Worm (Caenorhabditis elegans) whole organism, young adult: Measurements from ENCODE around the gene F54D5.5.
A peak's percentile ranks its signal among the peaks of the same experiment; 100 is the strongest.

Source experiments
- B0261.1 ChIP-seq: sonication (generic microtip); optimal IDR thresholded peaks from 2 replicates; lab custom pipeline; 2016; ENCODE audit warnings: mild to moderate bottlenecking, missing genetic modification characterization, moderate library complexity, missing compliant biosample characterization
- C06A6.2 ChIP-seq: fragments of 200-800 bp; sonication (Bioruptor generic); conservative IDR thresholded peaks from 2 replicates; pipeline ENCODE4 v1.3.6; 2022; ENCODE audit warnings: missing genetic modification characterization, missing compliant biosample characterization
- F23B12.7 ChIP-seq: sonication (generic microtip); optimal IDR thresholded peaks from 2 replicates; lab custom pipeline; 2017; ENCODE audit warnings: missing genetic modification characterization, mild to moderate bottlenecking, missing compliant biosample characterization, antibody characterized with exemption, moderate library complexity; ENCODE audit not compliant: insufficient read depth
- F33H1.4 ChIP-seq: fragments of 200-800 bp; sonication (Bioruptor generic); IDR thresholded peaks from 2 replicates; pipeline ENCODE4 v1.3.6; 2022; ENCODE audit warnings: missing genetic modification reagents, missing genetic modification characterization, missing compliant biosample characterization
- F39B2.1 ChIP-seq: fragments of 200-800 bp; sonication (Bioruptor generic); IDR thresholded peaks from 2 replicates; pipeline ENCODE4 v1.3.6; 2022; ENCODE audit warnings: missing genetic modification reagents, missing genetic modification characterization, missing compliant biosample characterization
- F57C9.4 ChIP-seq: sonication (generic microtip); optimal IDR thresholded peaks from 2 replicates; lab custom pipeline; 2017; ENCODE audit warnings: mild to moderate bottlenecking, missing genetic modification characterization, missing compliant biosample characterization
- K11D2.4 ChIP-seq: fragments of 200-800 bp; sonication (Bioruptor generic); IDR thresholded peaks from 2 replicates; pipeline ENCODE4 v1.3.6; 2022; ENCODE audit warnings: missing genetic modification reagents, missing genetic modification characterization, missing compliant biosample characterization
- Y53F4B.3 ChIP-seq: fragments of 200-800 bp; sonication (Bioruptor generic); IDR thresholded peaks from 2 replicates; pipeline ENCODE4 v1.3.6; 2022; ENCODE audit warnings: missing genetic modification reagents, missing genetic modification characterization, missing compliant biosample characterization
- Y67H2A.10 ChIP-seq: fragments of 200-800 bp; sonication (Bioruptor generic); conservative IDR thresholded peaks from 2 replicates; pipeline ENCODE4 v1.3.6; 2022; ENCODE audit warnings: missing genetic modification reagents, missing genetic modification characterization, missing compliant biosample characterization
- Y79H2A.3 ChIP-seq: fragments of 200-800 bp; sonication (Bioruptor generic); conservative IDR thresholded peaks from 2 replicates; pipeline ENCODE4 v1.3.6; 2022; ENCODE audit warnings: missing genetic modification reagents, missing genetic modification characterization, missing compliant biosample characterization
- Y95B8A.8 ChIP-seq: fragments of 200-800 bp; sonication (Bioruptor generic); IDR thresholded peaks from 2 replicates; pipeline ENCODE4 v1.3.6; 2022; ENCODE audit warnings: missing genetic modification reagents, missing genetic modification characterization, missing compliant biosample characterization
- akir-1 ChIP-seq: fragments of 200-800 bp; sonication (Bioruptor generic); optimal IDR thresholded peaks from 2 replicates; lab custom pipeline; 2018; ENCODE audit warnings: mild to moderate bottlenecking, missing genetic modification characterization, moderate library complexity, missing compliant biosample characterization
- ama-1 ChIP-seq, 3 experiments: fragments of 150-350 bp in 1 of 3; sonication (generic microtip) in 2 of 3; optimal IDR thresholded peaks; 2 replicates each; lab custom pipeline; 2014 to 2018; ENCODE audit warnings: missing biosample characterization in 2 of 3, missing genetic modification characterization in 2 of 3, missing genetic modification reagents in 2 of 3
- attf-3 ChIP-seq: fragments of 200-800 bp; sonication (Bioruptor generic); conservative IDR thresholded peaks from 2 replicates; pipeline ENCODE4 v1.3.6; 2022; ENCODE audit warnings: missing genetic modification reagents, missing genetic modification characterization, missing compliant biosample characterization
- attf-6 ChIP-seq: fragments of 200-800 bp; sonication (Bioruptor generic); IDR thresholded peaks from 2 replicates; pipeline ENCODE4 v1.3.6; 2022; ENCODE audit warnings: missing genetic modification reagents, missing genetic modification characterization, missing compliant biosample characterization
- bed-1 ChIP-seq: fragments of 200-800 bp; sonication (Bioruptor generic); IDR thresholded peaks from 2 replicates; pipeline ENCODE4 v1.3.6; 2022; ENCODE audit warnings: missing genetic modification reagents, missing genetic modification characterization, missing compliant biosample characterization
- ceh-79 ChIP-seq: sonication (generic microtip); optimal IDR thresholded peaks from 2 replicates; lab custom pipeline; 2017; ENCODE audit warnings: mild to moderate bottlenecking, missing genetic modification characterization, missing compliant biosample characterization
- ceh-91 ChIP-seq: fragments of 200-800 bp; sonication (Bioruptor generic); IDR thresholded peaks from 2 replicates; pipeline ENCODE4 v1.3.6; 2022; ENCODE audit warnings: missing genetic modification reagents, missing genetic modification characterization, missing compliant biosample characterization
- chd-7 ChIP-seq: sonication (generic microtip); optimal IDR thresholded peaks from 2 replicates; lab custom pipeline; 2016; ENCODE audit warnings: mild to moderate bottlenecking, missing genetic modification characterization, moderate library complexity, missing compliant biosample characterization
- die-1 ChIP-seq: sonication (generic microtip); optimal IDR thresholded peaks from 2 replicates; lab custom pipeline; 2016; ENCODE audit warnings: missing genotype, mild to moderate bottlenecking, missing genetic modification characterization, missing compliant biosample characterization
- dpff-1 ChIP-seq: sonication (generic microtip); optimal IDR thresholded peaks from 2 replicates; lab custom pipeline; 2017; ENCODE audit warnings: mild to moderate bottlenecking, missing genetic modification characterization, missing compliant biosample characterization
- efl-1 ChIP-seq: fragments of 150-350 bp; optimal IDR thresholded peaks from 2 replicates; lab custom pipeline; 2014; ENCODE audit warnings: missing biosample characterization, missing genetic modification reagents, missing genetic modification characterization
- egrh-3 ChIP-seq: fragments of 200-800 bp; sonication (Bioruptor generic); IDR thresholded peaks from 2 replicates; pipeline ENCODE4 v1.3.6; 2022; ENCODE audit warnings: missing genetic modification reagents, missing genetic modification characterization, missing compliant biosample characterization
- fkh-3 ChIP-seq: sonication (generic microtip); optimal IDR thresholded peaks from 2 replicates; lab custom pipeline; 2016; ENCODE audit warnings: mild to moderate bottlenecking, missing genetic modification characterization, missing compliant biosample characterization
- gei-17 ChIP-seq: fragments of 200-800 bp; sonication (Bioruptor generic); optimal IDR thresholded peaks from 2 replicates; lab custom pipeline; 2018; ENCODE audit warnings: mild to moderate bottlenecking, missing genetic modification characterization, missing compliant biosample characterization
- him-1 ChIP-seq: sonication (generic microtip); optimal IDR thresholded peaks from 2 replicates; lab custom pipeline; 2016; ENCODE audit warnings: missing genotype, missing genetic modification reagents, missing genetic modification characterization, missing compliant biosample characterization
- hmg-20 ChIP-seq: fragments of 200-800 bp; sonication (Bioruptor generic); IDR thresholded peaks from 2 replicates; pipeline ENCODE4 v1.3.6; 2022; ENCODE audit warnings: missing genetic modification reagents, missing genetic modification characterization, missing compliant biosample characterization
- hsf-1 ChIP-seq: fragments of 200-800 bp; sonication (Bioruptor generic); IDR thresholded peaks from 2 replicates; pipeline ENCODE4 v1.3.6; 2022; ENCODE audit warnings: missing genetic modification reagents, missing genetic modification characterization, missing compliant biosample characterization
- let-607 ChIP-seq, 2 experiments: fragments of 200-800 bp in 1 of 2; sonication (Bioruptor generic) in 1 of 2; sonication (generic microtip) in 1 of 2; optimal IDR thresholded peaks; 2 replicates each; lab custom pipeline; 2016 to 2018; ENCODE audit warnings: mild to moderate bottlenecking in 2 of 2, missing compliant biosample characterization in 2 of 2, missing genetic modification characterization in 2 of 2, moderate library complexity in 2 of 2, missing genotype in 1 of 2
- lin-26 ChIP-seq: fragments of 200-800 bp; sonication (Bioruptor generic); IDR thresholded peaks from 2 replicates; pipeline ENCODE4 v1.3.6; 2022; ENCODE audit warnings: missing genetic modification reagents, missing genetic modification characterization, missing compliant biosample characterization
- lin-54 ChIP-seq: fragments of 200-800 bp; sonication (Bioruptor generic); optimal IDR thresholded peaks from 2 replicates; lab custom pipeline; 2018; ENCODE audit warnings: mild to moderate bottlenecking, missing genetic modification characterization, missing compliant biosample characterization
- lsl-1 ChIP-seq: fragments of 200-800 bp; sonication (Bioruptor generic); optimal IDR thresholded peaks from 2 replicates; lab custom pipeline; 2018; ENCODE audit warnings: mild to moderate bottlenecking, missing genetic modification characterization, moderate library complexity, missing compliant biosample characterization
- madf-6 ChIP-seq: fragments of 200-800 bp; sonication (Bioruptor generic); IDR thresholded peaks from 2 replicates; pipeline ENCODE4 v1.3.6; 2022; ENCODE audit warnings: missing genetic modification reagents, missing genetic modification characterization, missing compliant biosample characterization
- nfya-1 ChIP-seq: sonication (generic microtip); optimal IDR thresholded peaks from 2 replicates; lab custom pipeline; 2017; ENCODE audit warnings: antibody characterized with exemption, missing compliant biosample characterization, missing genetic modification characterization, borderline replicate concordance; ENCODE audit not compliant: insufficient read depth
- nhr-27 ChIP-seq: fragments of 200-800 bp; sonication (Bioruptor generic); optimal IDR thresholded peaks from 2 replicates; lab custom pipeline; 2018; ENCODE audit warnings: mild to moderate bottlenecking, missing genetic modification characterization, moderate library complexity, missing compliant biosample characterization
- nhr-80 ChIP-seq: sonication (generic microtip); optimal IDR thresholded peaks from 2 replicates; lab custom pipeline; 2016; ENCODE audit warnings: missing genetic modification characterization, missing compliant biosample characterization
- pbrm-1 ChIP-seq: fragments of 200-800 bp; sonication (Bioruptor generic); IDR thresholded peaks from 2 replicates; pipeline ENCODE4 v1.3.6; 2022; ENCODE audit warnings: missing genetic modification reagents, missing genetic modification characterization, missing compliant biosample characterization
- pha-4 ChIP-seq: fragments of 150-350 bp; sonication (generic microtip); optimal IDR thresholded peaks from 2 replicates; lab custom pipeline; 2014; ENCODE audit warnings: missing biosample characterization, missing genetic modification reagents, missing genetic modification characterization
- snpc-1.1 ChIP-seq: sonication (generic microtip); optimal IDR thresholded peaks from 2 replicates; lab custom pipeline; 2017; ENCODE audit warnings: missing genetic modification characterization, mild to moderate bottlenecking, missing compliant biosample characterization, antibody characterized with exemption, moderate library complexity, missing genotype, missing genetic modification reagents; ENCODE audit not compliant: insufficient read depth
- snpc-1.3 ChIP-seq: sonication (generic microtip); optimal IDR thresholded peaks from 2 replicates; lab custom pipeline; 2017; ENCODE audit warnings: missing genetic modification characterization, mild to moderate bottlenecking, missing compliant biosample characterization, antibody characterized with exemption, moderate library complexity, missing genotype, missing genetic modification reagents; ENCODE audit not compliant: insufficient read depth
- snpc-4 ChIP-seq, 5 experiments: fragments of 150-350 bp in 1 of 5; sonication (generic microtip) in 4 of 5; optimal IDR thresholded peaks; 2 replicates each; lab custom pipeline; 2014 to 2018; ENCODE audit warnings: missing genetic modification characterization in 5 of 5, missing biosample characterization in 3 of 5, antibody characterized with exemption in 2 of 5, mild to moderate bottlenecking in 2 of 5, missing compliant biosample characterization in 2 of 5, missing genotype in 2 of 5, moderate library complexity in 2 of 5, missing genetic modification reagents in 1 of 5
- tbp1 ChIP-seq: fragments of 200-800 bp; sonication (Bioruptor generic); optimal IDR thresholded peaks from 2 replicates; lab custom pipeline; 2018; ENCODE audit warnings: mild to moderate bottlenecking, missing genetic modification characterization, missing compliant biosample characterization
- tlf-1 ChIP-seq: fragments of 200-800 bp; sonication (Bioruptor generic); optimal IDR thresholded peaks from 2 replicates; lab custom pipeline; 2018; ENCODE audit warnings: mild to moderate bottlenecking, missing genetic modification characterization, missing compliant biosample characterization
- zfh-2 ChIP-seq: fragments of 200-800 bp; sonication (Bioruptor generic); conservative IDR thresholded peaks from 2 replicates; pipeline ENCODE4 v1.3.6; 2022; ENCODE audit warnings: missing genetic modification reagents, missing genetic modification characterization, missing compliant biosample characterization
- ztf-26 ChIP-seq: sonication (generic microtip); optimal IDR thresholded peaks from 2 replicates; lab custom pipeline; 2017; ENCODE audit warnings: missing genetic modification characterization, missing compliant biosample characterization
- ztf-3 ChIP-seq: fragments of 200-800 bp; sonication (Bioruptor generic); optimal IDR thresholded peaks from 2 replicates; lab custom pipeline; 2018; ENCODE audit warnings: mild to moderate bottlenecking, missing genetic modification characterization, missing compliant biosample characterization

F54D5.5 gene

ce11 chrII:11547254-11547687 lies 19.5 kb downstream of the F54D5.5 start, which contains the start of gene F54D5.7 (continued):
- TF ChIP-seq egrh-3 (GFP tag; lab: Robert Waterston, UW) (0 out of 2 replicates have a peak, but pooled peaks have one; percentile 15), lsl-1 (GFP tag; lab: Kevin White, UChicago) (peak; percentile 40), snpc-4 (GFP tag; optimal IDR thresholded peaks at IDR 0.05; lab: Kevin White, UChicago) (no peak), snpc-4 (tag; optimal IDR thresholded peaks at IDR 0.05; lab: Kevin White, UChicago) (peak in 3 of 4 experiments; percentile 25 to 64 (median 51)), let-607 (tag; optimal IDR thresholded peaks at IDR 0.05; lab: Kevin White, UChicago) (peak in 1 of 2 experiments; percentile 26), attf-6 (GFP tag; lab: Robert Waterston, UW) (peak; percentile 43; the same call in 1 of the 2 replicates), gei-17 (GFP tag; lab: Kevin White, UChicago) (peak; percentile 49), pbrm-1 (GFP tag; lab: Robert Waterston, UW) (peak; percentile 65; the same call in 1 of the 2 replicates), F33H1.4 (GFP tag; lab: Robert Waterston, UW) (peak; percentile 40; the same call in 1 of the 2 replicates), Y53F4B.3 (GFP tag; lab: Robert Waterston, UW) (no peak), snpc-1.3 (tag; lab: Kevin White, UChicago) (no peak), F57C9.4 (tag; lab: Kevin White, UChicago) (no peak), B0261.1 (peak; percentile 11), attf-3 (GFP tag; lab: Robert Waterston, UW) (0 out of 2 replicates have a peak, but pooled peaks have one; percentile 35), Y79H2A.3 (GFP tag; lab: Robert Waterston, UW) (no peak), dpff-1 (tag; lab: Kevin White, UChicago) (peak; percentile 47), tbp1 (GFP tag; lab: Kevin White, UChicago) (peak; percentile 60), fkh-3 (tag; lab: Kevin White, UChicago) (no peak), ztf-26 (tag; lab: Kevin White, UChicago) (peak; percentile 73), tlf-1 (GFP tag; lab: Kevin White, UChicago) (peak; percentile 84), Y95B8A.8 (GFP tag; lab: Robert Waterston, UW) (no peak), ceh-91 (GFP tag; lab: Robert Waterston, UW) (no peak), snpc-1.1 (tag; lab: Kevin White, UChicago) (no peak), pha-4 (tag; lab: Kevin White, UChicago) (no peak), ztf-3 (GFP tag; lab: Kevin White, UChicago) (peak; percentile 2), nhr-27 (tag; lab: Kevin White, UChicago) (no peak), hsf-1 (GFP tag; lab: Robert Waterston, UW) (peak; percentile 74), madf-6 (GFP tag; lab: Robert Waterston, UW) (peak; percentile 57), F39B2.1 (GFP tag; lab: Robert Waterston, UW) (no peak), nhr-80 (peak; percentile 57), F23B12.7 (tag; lab: Kevin White, UChicago) (peak; percentile 35), him-1 (tag; lab: Kevin White, UChicago) (no peak), ceh-79 (no peak), hmg-20 (peak; percentile 65)

- TF ChIP-seq K11D2.4 (GFP tag; lab: Robert Waterston, UW) = no peak
- peak; percentile 64 for TF ChIP-seq zfh-2 (GFP tag; lab: Robert Waterston, UW)
- no peak for TF ChIP-seq ama-1 (optimal IDR thresholded peaks at IDR 0.05; lab: Kevin White, UChicago)
- no peak for TF ChIP-seq ama-1 (GFP tag; optimal IDR thresholded peaks at IDR 0.05; lab: Kevin White, UChicago)
- TF ChIP-seq nfya-1 = no peak
- TF ChIP-seq efl-1 (GFP tag; lab: Kevin White, UChicago) = no peak
- no peak for TF ChIP-seq akir-1
- no peak for TF ChIP-seq B0261.1
- TF ChIP-seq C06A6.2 = no peak
- no peak for TF ChIP-seq snpc-1.3 (tag; lab: Kevin White, UChicago)
- no peak for TF ChIP-seq chd-7 (tag; lab: Kevin White, UChicago)
- TF ChIP-seq lin-54 (GFP tag; lab: Kevin White, UChicago) = peak; percentile 1
- no peak for TF ChIP-seq bed-1 (GFP tag; lab: Robert Waterston, UW)
- 0 out of 2 replicates have a peak, but pooled peaks have one; percentile 12 for TF ChIP-seq lin-26 (GFP tag; lab: Robert Waterston, UW)
- TF ChIP-seq die-1 (tag; lab: Kevin White, UChicago) = no peak
- no peak for TF ChIP-seq Y67H2A.10 (GFP tag; lab: Robert Waterston, UW)
Observed at ce11 chrII:11545952-11546325, 20.9 kb downstream of the F54D5.5 start.
